Worm (Caenorhabditis elegans) whole organism, late embryonic: ENCODE data around the gene T27A10.2.

ENCODE experiments used
- C08G9.2 ChIP-seq: sonication (generic microtip); optimal IDR thresholded peaks from 2 replicates; lab custom pipeline; 2016; ENCODE audit warnings: mild to moderate bottlenecking, missing genetic modification characterization, moderate library complexity, missing compliant biosample characterization
- ceh-31 ChIP-seq: sonication (generic microtip); optimal IDR thresholded peaks from 2 replicates; lab custom pipeline; 2016; ENCODE audit warnings: missing genetic modification characterization, missing compliant biosample characterization
- fkh-10 ChIP-seq: fragments of 150-350 bp; optimal IDR thresholded peaks from 2 replicates; lab custom pipeline; 2014; ENCODE audit warnings: missing biosample characterization, missing genetic modification reagents, missing genetic modification characterization
- hlh-13 ChIP-seq: fragments of 200-800 bp; sonication (Bioruptor generic); optimal IDR thresholded peaks from 2 replicates; lab custom pipeline; 2018; ENCODE audit warnings: mild to moderate bottlenecking, missing genetic modification characterization, missing compliant biosample characterization
- lim-6 ChIP-seq: sonication (generic microtip); optimal IDR thresholded peaks from 2 replicates; lab custom pipeline; 2016; ENCODE audit warnings: missing genetic modification characterization, missing compliant biosample characterization
- npax-4 ChIP-seq: sonication (generic microtip); optimal IDR thresholded peaks from 2 replicates; lab custom pipeline; 2016; ENCODE audit warnings: missing genetic modification characterization, missing compliant biosample characterization
- pax-1 ChIP-seq: fragments of 150-350 bp; optimal IDR thresholded peaks from 2 replicates; lab custom pipeline; 2014; ENCODE audit warnings: missing biosample characterization, missing genetic modification characterization
- pha-4 ChIP-seq: fragments of 150-350 bp; optimal IDR thresholded peaks from 2 replicates; lab custom pipeline; 2018; ENCODE audit warnings: missing biosample characterization, missing genetic modification reagents, missing genetic modification characterization
- pqm-1 ChIP-seq: sonication (generic microtip); optimal IDR thresholded peaks from 2 replicates; lab custom pipeline; 2016; ENCODE audit warnings: missing genetic modification characterization, missing compliant biosample characterization
- sox-2 ChIP-seq: fragments of 200-800 bp; sonication (Bioruptor generic); IDR thresholded peaks from 2 replicates; pipeline ENCODE4 v1.3.6; 2022; ENCODE audit warnings: missing genetic modification reagents, missing genetic modification characterization, missing compliant biosample characterization
- sox-4 ChIP-seq: sonication (generic microtip); optimal IDR thresholded peaks from 2 replicates; lab custom pipeline; 2017; ENCODE audit warnings: mild to moderate bottlenecking, missing genetic modification characterization, inconsistent platforms, missing compliant biosample characterization
- tbx-2 ChIP-seq: sonication (generic microtip); optimal IDR thresholded peaks from 2 replicates; lab custom pipeline; 2016; ENCODE audit warnings: missing genetic modification characterization, missing compliant biosample characterization

- no peak for TF ChIP-seq pha-4 (tag; lab: Kevin White, UChicago)
- no peak for TF ChIP-seq pqm-1 (tag; lab: Kevin White, UChicago)
- no peak for TF ChIP-seq ceh-31
- TF ChIP-seq C08G9.2 (tag; lab: Kevin White, UChicago): no peak
- no peak for TF ChIP-seq sox-2 (GFP tag; lab: Robert Waterston, UW)
- no peak for TF ChIP-seq hlh-13 (GFP tag; lab: Kevin White, UChicago)
- no peak for TF ChIP-seq sox-4 (tag; lab: Kevin White, UChicago)
- no peak for TF ChIP-seq lim-6 (tag; lab: Kevin White, UChicago)
- TF ChIP-seq pax-1: no peak
- no peak for TF ChIP-seq tbx-2 (tag; lab: Kevin White, UChicago)
- TF ChIP-seq fkh-10 (GFP tag; lab: Kevin White, UChicago): no peak
- TF ChIP-seq npax-4 (tag; lab: Kevin White, UChicago): no peak
These were observed 47.7 kb upstream of the T27A10.2 start for ce11 chrX:3538067-3538466.
